Worm (Caenorhabditis elegans): Measurements from ENCODE around the gene pat-2.

Gene pat-2

ce11 chrIII:8858482-8858881 lies 39.8 kb downstream of the pat-2 start:
- no peak for TF ChIP-seq mbf-1 (tag; optimal IDR thresholded peaks at IDR 0.05)
- TF ChIP-seq unc-39 (tag; optimal IDR thresholded peaks at IDR 0.05): no peak
- no peak for TF ChIP-seq lin-11 (tag; optimal IDR thresholded peaks at IDR 0.05)
- no peak for TF ChIP-seq C34F6.9 (tag; optimal IDR thresholded peaks at IDR 0.05)
- TF ChIP-seq sem-4 (tag; optimal IDR thresholded peaks at IDR 0.05): no peak
- no peak for TF ChIP-seq nhr-10 (tag; optimal IDR thresholded peaks at IDR 0.05)

ce11 chrIII:8865294-8865766 lies 46.6 kb downstream of the pat-2 start:
- TF ChIP-seq aly-2 (tag; optimal IDR thresholded peaks at IDR 0.05) (no peak), lin-13 (GFP tag; optimal IDR thresholded peaks at IDR 0.05) (peak; percentile 65), nhr-23 (tag; optimal IDR thresholded peaks at IDR 0.05) (no peak), nhr-11 (tag; optimal IDR thresholded peaks at IDR 0.05) (no peak), nhr-25 (tag; optimal IDR thresholded peaks at IDR 0.05) (peak; percentile 47), ama-1 (optimal IDR thresholded peaks at IDR 0.05) (peak; percentile 97), zag-1 (tag; optimal IDR thresholded peaks at IDR 0.05) (no peak), blmp-1 (tag; optimal IDR thresholded peaks at IDR 0.05; ENCODE audit: insufficient read depth) (no peak), lin-11 (tag; optimal IDR thresholded peaks at IDR 0.05) (no peak), egl-27 (tag; optimal IDR thresholded peaks at IDR 0.05) (no peak), ceh-16 (tag; optimal IDR thresholded peaks at IDR 0.05) (peak; percentile 2), nhr-77 (tag; optimal IDR thresholded peaks at IDR 0.05) (peak; percentile 18), mab-5 (tag; optimal IDR thresholded peaks at IDR 0.05) (peak; percentile 3), C34F6.9 (tag; optimal IDR thresholded peaks at IDR 0.05) (no peak), snpc-4 (tag; optimal IDR thresholded peaks at IDR 0.05) (peak; percentile 3), ztf-1 (GFP tag; conservative IDR thresholded peaks at IDR 0.05) (no peak), elt-3 (tag; optimal IDR thresholded peaks at IDR 0.05) (no peak), mdl-1 (tag; optimal IDR thresholded peaks at IDR 0.05) (peak; percentile 17 to 31), crh-2 (tag; optimal IDR thresholded peaks at IDR 0.05) (peak; percentile 75), skn-1 (tag; optimal IDR thresholded peaks at IDR 0.05) (no peak), nhr-21 (tag; optimal IDR thresholded peaks at IDR 0.05) (peak; percentile 53), Y55F3AM.14 (GFP tag; optimal IDR thresholded peaks at IDR 0.05) (peak; percentile 87), dmd-4 (tag; optimal IDR thresholded peaks at IDR 0.05) (no peak), F13H6.1 (tag; optimal IDR thresholded peaks at IDR 0.05) (peak; percentile 87), unc-39 (tag; optimal IDR thresholded peaks at IDR 0.05) (no peak), lsy-2 (tag; optimal IDR thresholded peaks at IDR 0.05) (peak in 1 of 2 experiments; percentile 63), unc-55 (GFP tag; optimal IDR thresholded peaks at IDR 0.05) (no peak), R02D3.7 (tag; optimal IDR thresholded peaks at IDR 0.05) (no peak), peb-1 (tag; optimal IDR thresholded peaks at IDR 0.05) (no peak), gmeb-1 (tag; optimal IDR thresholded peaks at IDR 0.05) (peak; percentile 62), ceh-82 (tag; optimal IDR thresholded peaks at IDR 0.05) (no peak), nhr-10 (tag; optimal IDR thresholded peaks at IDR 0.05) (peak; percentile 50), elt-1 (tag; optimal IDR thresholded peaks at IDR 0.05) (no peak), sma-3 (GFP tag; optimal IDR thresholded peaks at IDR 0.05) (peak; percentile 75), nhr-6 (tag; optimal IDR thresholded peaks at IDR 0.05) (no peak), ztf-11 (tag; optimal IDR thresholded peaks at IDR 0.05) (no peak), nhr-129 (tag; optimal IDR thresholded peaks at IDR 0.05) (peak; percentile 57), lin-39 (tag; optimal IDR thresholded peaks at IDR 0.05) (no peak), alr-1 (tag; optimal IDR thresholded peaks at IDR 0.05) (no peak), ztf-4 (tag; optimal IDR thresholded peaks at IDR 0.05) (no peak), nhr-12 (tag; optimal IDR thresholded peaks at IDR 0.05) (no peak), fos-1 (tag; optimal IDR thresholded peaks at IDR 0.05) (peak; percentile 84), mbf-1 (tag; optimal IDR thresholded peaks at IDR 0.05) (no peak), unc-62 (GFP tag; optimal IDR thresholded peaks at IDR 0.05) (no peak), sem-4 (tag; optimal IDR thresholded peaks at IDR 0.05) (peak; percentile 51), nhr-237 (tag; optimal IDR thresholded peaks at IDR 0.05) (no peak), sma-9 (GFP tag; optimal IDR thresholded peaks at IDR 0.05) (no peak), sma-9 (tag; optimal IDR thresholded peaks at IDR 0.05) (no peak), ZK546.5 (tag; optimal IDR thresholded peaks at IDR 0.05) (no peak)
